Fruit fly (Drosophila melanogaster): ENCODE data around the gene tos.

The tos gene

dm6 chr2L:18693877-18694723 is 12.2 kb upstream of the tos start (continued):
- no peak for TF ChIP-seq stwl (tag; optimal IDR thresholded peaks at IDR 0.05)
- peak; percentile 55; the same call in 1 of the 2 replicates for TF ChIP-seq seq (GFP tag; IDR thresholded peaks at IDR 0.05)
- TF ChIP-seq wek (GFP tag; optimal IDR thresholded peaks at IDR 0.05): no peak
- TF ChIP-seq ken (GFP tag; IDR thresholded peaks at IDR 0.05): 0 out of 3 replicates have a peak, but pooled peaks have one; percentile 47
- peak; percentile 17 for TF ChIP-seq NC2α (GFP tag; optimal IDR thresholded peaks at IDR 0.05)
- peak; percentile 86 for TF ChIP-seq CG14441 (GFP tag; IDR thresholded peaks at IDR 0.05)
- peak; percentile 35; the same call in 1 of the 2 replicates for TF ChIP-seq aop (GFP tag; IDR thresholded peaks at IDR 0.05)
- peak; percentile 3 for TF ChIP-seq disco-r (GFP tag; optimal IDR thresholded peaks at IDR 0.05)
- TF ChIP-seq Kr (GFP tag; optimal IDR thresholded peaks at IDR 0.05): no peak
- no peak for TF ChIP-seq Hr39 (optimal IDR thresholded peaks at IDR 0.05)
- TF ChIP-seq CG17328 (GFP tag; IDR thresholded peaks at IDR 0.05): peak; percentile 68
- TF ChIP-seq BEAF-32 (GFP tag; optimal IDR thresholded peaks at IDR 0.05): no peak
- no peak for TF ChIP-seq br (optimal IDR thresholded peaks at IDR 0.05)
- no peak for TF ChIP-seq CG31365 (tag; optimal IDR thresholded peaks at IDR 0.05)
- TF ChIP-seq CG10959 (GFP tag; IDR thresholded peaks at IDR 0.05): peak; percentile 31; the same call in 1 of the 2 replicates
- TF ChIP-seq CG4360 (GFP tag; IDR thresholded peaks at IDR 0.05): peak; percentile 59
- peak; percentile 68 for TF ChIP-seq org-1 (GFP tag; optimal IDR thresholded peaks at IDR 0.05)
- peak; percentile 36 for TF ChIP-seq Dek (tag; optimal IDR thresholded peaks at IDR 0.05)
- TF ChIP-seq sna (GFP tag; IDR thresholded peaks at IDR 0.05; ENCODE audit: partially characterized antibody): no peak
- TF ChIP-seq gsb (GFP tag; IDR thresholded peaks at IDR 0.05): 0 out of 2 replicates have a peak, but pooled peaks have one; percentile 16
- TF ChIP-seq CG16815 (GFP tag; optimal IDR thresholded peaks at IDR 0.05): peak; percentile 5
- TF ChIP-seq CG30403 (GFP tag; optimal IDR thresholded peaks at IDR 0.05): peak; percentile 59
- TF ChIP-seq sc (optimal IDR thresholded peaks at IDR 0.05): no peak
- no peak for TF ChIP-seq sc (GFP tag; optimal IDR thresholded peaks at IDR 0.05)
- no peak for TF ChIP-seq ssp (GFP tag; IDR thresholded peaks at IDR 0.05)
- TF ChIP-seq Adf1 (GFP tag; IDR thresholded peaks at IDR 0.05): no peak; the same call in 1 of the 2 replicates
- TF ChIP-seq CG4328 (GFP tag; optimal IDR thresholded peaks at IDR 0.05): peak; percentile 50
- no peak for TF ChIP-seq C15 (GFP tag; IDR thresholded peaks at IDR 0.05)
- no peak for TF ChIP-seq CG7271 (tag; optimal IDR thresholded peaks at IDR 0.05)
- peak; percentile 46 for TF ChIP-seq tio (GFP tag; optimal IDR thresholded peaks at IDR 0.05)
- peak; percentile 55 for TF ChIP-seq CG12071 (GFP tag; optimal IDR thresholded peaks at IDR 0.05)
- TF ChIP-seq Chrac-16 (GFP tag; optimal IDR thresholded peaks at IDR 0.05): peak; percentile 67
- TF ChIP-seq CG4282 (GFP tag; optimal IDR thresholded peaks at IDR 0.05): peak; percentile 18
- no peak for TF ChIP-seq Lpt (GFP tag; optimal IDR thresholded peaks at IDR 0.05)
- TF ChIP-seq CG2202 (tag; optimal IDR thresholded peaks at IDR 0.05): no peak
- peak; percentile 49 for TF ChIP-seq HHEX (GFP tag; optimal IDR thresholded peaks at IDR 0.05)
- peak; percentile 76 for TF ChIP-seq NFAT (GFP tag; IDR thresholded peaks at IDR 0.05)
- peak; percentile 40; the same call in 1 of the 3 replicates for TF ChIP-seq CG7357 (GFP tag; IDR thresholded peaks at IDR 0.05)
- peak; percentile 49 for TF ChIP-seq tx (GFP tag; optimal IDR thresholded peaks at IDR 0.05)
- peak; percentile 19 for TF ChIP-seq CG11398 (GFP tag; optimal IDR thresholded peaks at IDR 0.05)
- TF ChIP-seq crc (GFP tag; optimal IDR thresholded peaks at IDR 0.05): peak; percentile 47
- TF ChIP-seq CG16863 (GFP tag; optimal IDR thresholded peaks at IDR 0.05): peak; percentile 26
- no peak for TF ChIP-seq gcm (GFP tag; optimal IDR thresholded peaks at IDR 0.05)
- TF ChIP-seq ranshi (GFP tag; IDR thresholded peaks at IDR 0.05): peak; percentile 73
- TF ChIP-seq insv (GFP tag; optimal IDR thresholded peaks at IDR 0.05): no peak
- no peak for TF ChIP-seq CG1792 (GFP tag; optimal IDR thresholded peaks at IDR 0.05)
- no peak for TF ChIP-seq kay (GFP tag; optimal IDR thresholded peaks at IDR 0.05)
- TF ChIP-seq kah (GFP tag; optimal IDR thresholded peaks at IDR 0.05): no peak
- no peak for TF ChIP-seq CG1529 (GFP tag; optimal IDR thresholded peaks at IDR 0.05)
- peak; percentile 15 for TF ChIP-seq pho (GFP tag; optimal IDR thresholded peaks at IDR 0.05)
- no peak for TF ChIP-seq CG11560 (tag; IDR thresholded peaks at IDR 0.05)

Data from whole organism, embryonic.